Worm (Caenorhabditis elegans): ENCODE measurements around the gene T21H3.5.
A peak's percentile ranks its signal among the peaks of the same experiment; 100 is the strongest.

The T21H3.5 gene

ce11 chrV:1154472-1155278, 9.4 kb downstream of the T21H3.5 start:
- TF ChIP-seq zag-1 (tag; optimal IDR thresholded peaks at IDR 0.05) (no peak), hif-1 (tag; optimal IDR thresholded peaks at IDR 0.05) (peak in 1 of 2 experiments; percentile 5), fos-1 (tag; optimal IDR thresholded peaks at IDR 0.05) (no peak), tag-97 (GFP tag; IDR thresholded peaks at IDR 0.05) (no peak), lin-1 (GFP tag; IDR thresholded peaks at IDR 0.05) (no peak), T26A8.4 (GFP tag; IDR thresholded peaks at IDR 0.05) (peak; percentile 35; the same call in 1 of the 2 replicates), nhr-28 (tag; optimal IDR thresholded peaks at IDR 0.05) (peak; percentile 23), nhr-11 (tag; optimal IDR thresholded peaks at IDR 0.05) (no peak), hlh-30 (tag; optimal IDR thresholded peaks at IDR 0.05; ENCODE audit: insufficient read depth) (peak; percentile 55), D1046.2 (GFP tag; IDR thresholded peaks at IDR 0.05) (no peak), mxl-3 (GFP tag; optimal IDR thresholded peaks at IDR 0.05) (peak; percentile 36), F37D6.2 (tag; optimal IDR thresholded peaks at IDR 0.05) (no peak), arid-1 (GFP tag; conservative IDR thresholded peaks at IDR 0.05) (no peak), snpc-1.2 (GFP tag; IDR thresholded peaks at IDR 0.05) (no peak), nhr-6 (tag; optimal IDR thresholded peaks at IDR 0.05) (peak; percentile 6), cey-2 (tag; optimal IDR thresholded peaks at IDR 0.05; ENCODE audit: borderline replicate concordance, insufficient read depth) (no peak), mes-2 (tag; optimal IDR thresholded peaks at IDR 0.05; ENCODE audit: poor library complexity, severe bottlenecking) (peak; percentile 33), lin-38 (GFP tag; IDR thresholded peaks at IDR 0.05) (peak; percentile 51), attf-4 (tag; optimal IDR thresholded peaks at IDR 0.05) (no peak), pha-4 (GFP tag; IDR thresholded peaks at IDR 0.05) (no peak; the same call in 1 of the 2 replicates), pha-4 (tag; optimal IDR thresholded peaks at IDR 0.05) (no peak), unc-62 (GFP tag; optimal IDR thresholded peaks at IDR 0.05 in 1 of 2) (peak in 1 of 2 experiments; percentile 41), unc-62 (tag; optimal IDR thresholded peaks at IDR 0.05) (no peak), ztf-7 (tag; optimal IDR thresholded peaks at IDR 0.05) (no peak), ceh-28 (tag; optimal IDR thresholded peaks at IDR 0.05) (no peak), php-3 (GFP tag; IDR thresholded peaks at IDR 0.05) (no peak), spr-3 (GFP tag; optimal IDR thresholded peaks at IDR 0.05) (no peak), pqm-1 (tag; optimal IDR thresholded peaks at IDR 0.05) (no peak), zip-2 (tag; optimal IDR thresholded peaks at IDR 0.05) (no peak), lin-29 (GFP tag; IDR thresholded peaks at IDR 0.05) (0 out of 2 replicates have a peak, but pooled peaks have one; percentile 33), lsy-2 (tag; optimal IDR thresholded peaks at IDR 0.05) (peak in 1 of 2 experiments; percentile 20), rbr-2 (tag; optimal IDR thresholded peaks at IDR 0.05) (no peak), aha-1 (tag) (peak; percentile 98), ceh-32 (tag; optimal IDR thresholded peaks at IDR 0.05; ENCODE audit: poor library complexity) (no peak), lin-15B (tag; optimal IDR thresholded peaks at IDR 0.05) (no peak), zfp-2 (tag; optimal IDR thresholded peaks at IDR 0.05) (no peak), tra-1 (GFP tag; IDR thresholded peaks at IDR 0.05) (peak; percentile 37; the same call in 1 of the 2 replicates), snpc-4 (tag; optimal IDR thresholded peaks at IDR 0.05) (no peak), hlh-11 (tag; optimal IDR thresholded peaks at IDR 0.05) (peak; percentile 57), nhr-111 (GFP tag; optimal IDR thresholded peaks at IDR 0.05) (peak; percentile 30), set-16 (GFP tag; IDR thresholded peaks at IDR 0.05) (peak; percentile 60), jun-1 (tag; optimal IDR thresholded peaks at IDR 0.05) (no peak), lin-39 (tag; optimal IDR thresholded peaks at IDR 0.05) (no peak), F10B5.3 (tag; optimal IDR thresholded peaks at IDR 0.05) (no peak)
